Worm (Caenorhabditis elegans) whole organism, midembryonic: ENCODE data around the gene cox-6C.

Source experiments
- cog-1 ChIP-seq: sonication (generic microtip); optimal IDR thresholded peaks from 2 replicates; lab custom pipeline; 2016; ENCODE audit warnings: missing genetic modification characterization, missing compliant biosample characterization
- flt-1 ChIP-seq: fragments of 200-800 bp; sonication (Bioruptor generic); IDR thresholded peaks from 2 replicates; pipeline ENCODE4 v1.3.6; 2022; ENCODE audit warnings: missing genetic modification characterization, missing compliant biosample characterization
- tab-1 ChIP-seq: fragments of 200-800 bp; sonication (Bioruptor generic); IDR thresholded peaks from 2 replicates; pipeline ENCODE4 v1.3.6; 2022; ENCODE audit warnings: missing genetic modification characterization, missing compliant biosample characterization
- ztf-29 ChIP-seq: fragments of 200-800 bp; sonication (Bioruptor generic); IDR thresholded peaks from 2 replicates; pipeline ENCODE4 v1.3.6; 2022; ENCODE audit warnings: missing genetic modification reagents, missing genetic modification characterization, missing compliant biosample characterization

DNA sequence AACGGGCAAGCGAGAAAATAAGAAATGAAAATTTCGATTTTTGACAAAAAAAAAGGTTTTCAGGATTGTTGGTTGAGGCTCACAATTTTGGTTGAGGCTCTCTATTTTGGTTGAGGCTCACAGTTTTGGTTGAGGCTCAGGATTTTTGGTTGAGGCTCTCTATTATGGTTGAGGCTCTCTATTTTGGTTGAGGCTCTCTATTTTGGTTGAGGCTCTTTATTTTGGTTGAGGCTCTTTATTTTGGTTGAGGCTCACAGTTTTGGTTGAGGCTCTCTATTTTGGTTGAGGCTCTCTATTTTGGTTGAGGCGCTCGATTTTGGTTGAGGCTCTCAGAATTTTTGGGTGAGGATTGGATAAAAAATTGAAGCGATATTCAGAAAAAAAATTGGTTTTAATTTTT lies 6.7 kb upstream of the cox-6C start:
- TF ChIP-seq flt-1 (GFP tag; lab: Robert Waterston, UW) (no peak), ztf-29 (GFP tag; lab: Robert Waterston, UW) (no peak), tab-1 (GFP tag; lab: Robert Waterston, UW) (no peak), cog-1 (tag; lab: Kevin White, UChicago) (no peak)
